Fruit fly (Drosophila melanogaster): Measurements from ENCODE around the gene CG10681.

The CG10681 gene

DNA sequence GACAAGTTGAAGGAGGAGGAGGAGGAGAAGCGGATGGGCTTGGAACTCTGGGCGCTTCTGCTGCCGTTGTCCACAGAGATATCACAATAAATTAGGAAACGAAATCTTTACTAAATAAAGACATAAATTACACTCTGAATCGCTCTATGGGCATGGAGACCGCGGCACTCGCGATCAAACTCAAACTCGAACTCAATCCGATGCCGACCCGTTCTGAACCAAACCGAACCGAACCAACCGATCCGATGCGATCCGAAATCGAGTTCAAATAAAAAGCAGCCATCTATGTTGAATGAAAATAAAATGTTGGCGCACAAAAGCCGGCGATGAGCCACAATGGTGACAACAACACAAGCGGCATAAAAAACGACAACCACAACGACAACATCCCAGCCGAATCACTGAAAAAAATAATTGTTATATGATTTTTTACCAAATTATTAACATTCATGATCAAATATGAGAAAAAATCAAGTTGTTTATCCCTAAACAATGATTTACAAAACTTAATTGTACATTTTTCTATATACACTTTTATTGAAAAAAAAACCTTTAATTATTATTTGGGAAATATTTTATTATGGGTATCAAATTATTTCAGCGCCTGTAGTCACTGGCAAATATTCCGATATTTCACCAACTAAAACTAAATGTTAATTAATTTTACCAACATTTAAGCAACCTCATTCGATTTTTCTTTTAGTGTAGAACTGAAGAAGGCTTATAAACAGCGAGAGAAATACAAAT is 44.2 kb upstream of the CG10681 start (continued):
- TF ChIP-seq hkb (optimal IDR thresholded peaks at IDR 0.05) (no peak), hkb (GFP tag; IDR thresholded peaks at IDR 0.05) (peak; percentile 64), Myb (GFP tag; optimal IDR thresholded peaks at IDR 0.05) (no peak), Fer1 (GFP tag; optimal IDR thresholded peaks at IDR 0.05) (no peak), sd (tag; optimal IDR thresholded peaks at IDR 0.05) (no peak), Ptx1 (GFP tag; IDR thresholded peaks at IDR 0.05) (peak; percentile 72), CG7372 (GFP tag; IDR thresholded peaks at IDR 0.05) (no peak), CG2120 (GFP tag; optimal IDR thresholded peaks at IDR 0.05) (no peak), Optix (GFP tag; IDR thresholded peaks at IDR 0.05) (no peak), Hr39 (optimal IDR thresholded peaks at IDR 0.05) (no peak), CG31441 (GFP tag; IDR thresholded peaks at IDR 0.05) (peak; percentile 98), Hmx (GFP tag; optimal IDR thresholded peaks at IDR 0.05) (peak; percentile 26), CG6272 (GFP tag; IDR thresholded peaks at IDR 0.05) (no peak), HmgD (GFP tag; optimal IDR thresholded peaks at IDR 0.05) (no peak), az2 (GFP tag; optimal IDR thresholded peaks at IDR 0.05) (peak; percentile 81), fru (optimal IDR thresholded peaks at IDR 0.05) (no peak), lmd (GFP tag; IDR thresholded peaks at IDR 0.05) (peak; percentile 62), Fer3 (tag; optimal IDR thresholded peaks at IDR 0.05) (peak; percentile 58), CG10565 (GFP tag; optimal IDR thresholded peaks at IDR 0.05) (peak; percentile 11), CG12769 (tag; optimal IDR thresholded peaks at IDR 0.05) (no peak), tna (GFP tag; IDR thresholded peaks at IDR 0.05; ENCODE audit: partially characterized antibody) (no peak), CG18476 (GFP tag; optimal IDR thresholded peaks at IDR 0.05) (peak; percentile 75), ase (GFP tag; IDR thresholded peaks at IDR 0.05) (peak; percentile 24; the same call in 1 of the 3 replicates), Hr51 (GFP tag; optimal IDR thresholded peaks at IDR 0.05) (peak; percentile 40 to 85), CG15601 (tag; optimal IDR thresholded peaks at IDR 0.05) (peak; percentile 89), slbo (GFP tag; IDR thresholded peaks at IDR 0.05) (peak; percentile 44; the same call in 1 of the 2 replicates), Nf-YC (tag; optimal IDR thresholded peaks at IDR 0.05) (peak; percentile 40), CG2678 (tag; optimal IDR thresholded peaks at IDR 0.05) (peak; percentile 90), CG6683 (GFP tag; optimal IDR thresholded peaks at IDR 0.05) (no peak), NfI (GFP tag; optimal IDR thresholded peaks at IDR 0.05) (peak; percentile 50), sna (GFP tag; IDR thresholded peaks at IDR 0.05; ENCODE audit: partially characterized antibody) (no peak), klu (GFP tag; IDR thresholded peaks at IDR 0.05) (peak; percentile 21; the same call in 1 of the 2 replicates), CG43689 (GFP tag; IDR thresholded peaks at IDR 0.05) (no peak), amos (GFP tag; IDR thresholded peaks at IDR 0.05; ENCODE audit: partially characterized antibody) (no peak), gro (GFP tag; optimal IDR thresholded peaks at IDR 0.05) (no peak), Dll (GFP tag; IDR thresholded peaks at IDR 0.05; ENCODE audit: partially characterized antibody) (no peak), CG11560 (tag; IDR thresholded peaks at IDR 0.05) (no peak), pzg (GFP tag; optimal IDR thresholded peaks at IDR 0.05) (no peak), CG15011 (GFP tag; optimal IDR thresholded peaks at IDR 0.05) (peak; percentile 68), Lim3 (GFP tag; IDR thresholded peaks at IDR 0.05) (no peak), gcm2 (GFP tag; optimal IDR thresholded peaks at IDR 0.05) (no peak), H15 (GFP tag; IDR thresholded peaks at IDR 0.05) (no peak), tgo (GFP tag; IDR thresholded peaks at IDR 0.05) (peak; percentile 70), CG11093 (GFP tag; IDR thresholded peaks at IDR 0.05) (peak; percentile 48; the same call in 1 of the 3 replicates), Max (GFP tag; optimal IDR thresholded peaks at IDR 0.05) (peak; percentile 70), CG1233 (GFP tag; optimal IDR thresholded peaks at IDR 0.05) (peak; percentile 79), insv (GFP tag; optimal IDR thresholded peaks at IDR 0.05) (no peak), lbe (GFP tag; optimal IDR thresholded peaks at IDR 0.05) (no peak), CG8359 (GFP tag; optimal IDR thresholded peaks at IDR 0.05; ENCODE audit: borderline replicate concordance) (peak; percentile 76), Med (GFP tag) (peak; percentile 24), Chrac-16 (GFP tag; optimal IDR thresholded peaks at IDR 0.05) (peak; percentile 82)
